Worm (Caenorhabditis elegans): Measurements from ENCODE around the gene rad-23.

The rad-23 gene

ce11 chrII:11635745-11636161, 16.8 kb downstream of the rad-23 start (continued):
- TF ChIP-seq ceh-8 (GFP tag; optimal IDR thresholded peaks at IDR 0.05) = peak; percentile 31
- TF ChIP-seq ets-5 (GFP tag; IDR thresholded peaks at IDR 0.05) = no peak
- TF ChIP-seq lin-14 (GFP tag; optimal IDR thresholded peaks at IDR 0.05) = peak; percentile 97
- peak; percentile 68 for TF ChIP-seq sup-37 (GFP tag; optimal IDR thresholded peaks at IDR 0.05)
- no peak for TF ChIP-seq C34B4.2 (tag; optimal IDR thresholded peaks at IDR 0.05)
- TF ChIP-seq ama-1 (optimal IDR thresholded peaks at IDR 0.05) = peak; percentile 89
- peak; percentile 54 for TF ChIP-seq unc-130 (tag; optimal IDR thresholded peaks at IDR 0.05)
- peak; percentile 45 for TF ChIP-seq irx-1 (tag; optimal IDR thresholded peaks at IDR 0.05)
- TF ChIP-seq grh-1 (GFP tag; IDR thresholded peaks at IDR 0.05) = peak; percentile 87
- peak; percentile 46 to 64 (median 49) for TF ChIP-seq dpl-1 (GFP tag; optimal IDR thresholded peaks at IDR 0.05)
- TF ChIP-seq lin-15B (tag; optimal IDR thresholded peaks at IDR 0.05) = no peak
- no peak for TF ChIP-seq elt-2 (tag; optimal IDR thresholded peaks at IDR 0.05)
- peak; percentile 57 for TF ChIP-seq C04F5.9 (tag; optimal IDR thresholded peaks at IDR 0.05)
- TF ChIP-seq Y116A8C.19 (tag; optimal IDR thresholded peaks at IDR 0.05; ENCODE audit: borderline replicate concordance) = no peak
- TF ChIP-seq isw-1 (GFP tag; IDR thresholded peaks at IDR 0.05) = peak; percentile 47
- no peak for TF ChIP-seq unc-98 (GFP tag; IDR thresholded peaks at IDR 0.05)
- TF ChIP-seq snpc-4 (tag; optimal IDR thresholded peaks at IDR 0.05) = no peak
- TF ChIP-seq egl-27 (tag; optimal IDR thresholded peaks at IDR 0.05) = peak; percentile 88 to 97
- TF ChIP-seq efl-1 (optimal IDR thresholded peaks at IDR 0.05) = peak; percentile 73 to 80
- TF ChIP-seq efl-1 (GFP tag; optimal IDR thresholded peaks at IDR 0.05 in 1 of 2) = peak; percentile 30 to 96
- no peak; the same call in 1 of the 2 replicates for TF ChIP-seq ceh-88 (GFP tag; IDR thresholded peaks at IDR 0.05)
- no peak for TF ChIP-seq alr-1 (tag; optimal IDR thresholded peaks at IDR 0.05; ENCODE audit: borderline replicate concordance)
- TF ChIP-seq dsc-1 (tag; optimal IDR thresholded peaks at IDR 0.05) = peak; percentile 88
- TF ChIP-seq nhr-47 (tag; optimal IDR thresholded peaks at IDR 0.05) = peak; percentile 86
- TF ChIP-seq tbx-2 (tag; optimal IDR thresholded peaks at IDR 0.05) = peak; percentile 89
- no peak for TF ChIP-seq tlp-1 (tag; optimal IDR thresholded peaks at IDR 0.05)
- TF ChIP-seq pag-3 (tag; optimal IDR thresholded peaks at IDR 0.05; ENCODE audit: borderline replicate concordance, insufficient read depth) = no peak
- TF ChIP-seq nhr-84 (tag; optimal IDR thresholded peaks at IDR 0.05) = no peak
- peak; percentile 97 for TF ChIP-seq fos-1 (tag; optimal IDR thresholded peaks at IDR 0.05)
- TF ChIP-seq rnt-1 (tag; optimal IDR thresholded peaks at IDR 0.05) = peak; percentile 90
- TF ChIP-seq efl-3 (GFP tag; optimal IDR thresholded peaks at IDR 0.05) = no peak
- TF ChIP-seq nhr-76 (tag; optimal IDR thresholded peaks at IDR 0.05) = peak; percentile 49
- no peak for TF ChIP-seq aha-1 (tag; optimal IDR thresholded peaks at IDR 0.05)
- peak; percentile 91 for TF ChIP-seq ztf-4 (tag; optimal IDR thresholded peaks at IDR 0.05)
- no peak for TF ChIP-seq mef-2 (tag; optimal IDR thresholded peaks at IDR 0.05)
- peak; percentile 66 for TF ChIP-seq ceh-63 (GFP tag; optimal IDR thresholded peaks at IDR 0.05)

DNA sequence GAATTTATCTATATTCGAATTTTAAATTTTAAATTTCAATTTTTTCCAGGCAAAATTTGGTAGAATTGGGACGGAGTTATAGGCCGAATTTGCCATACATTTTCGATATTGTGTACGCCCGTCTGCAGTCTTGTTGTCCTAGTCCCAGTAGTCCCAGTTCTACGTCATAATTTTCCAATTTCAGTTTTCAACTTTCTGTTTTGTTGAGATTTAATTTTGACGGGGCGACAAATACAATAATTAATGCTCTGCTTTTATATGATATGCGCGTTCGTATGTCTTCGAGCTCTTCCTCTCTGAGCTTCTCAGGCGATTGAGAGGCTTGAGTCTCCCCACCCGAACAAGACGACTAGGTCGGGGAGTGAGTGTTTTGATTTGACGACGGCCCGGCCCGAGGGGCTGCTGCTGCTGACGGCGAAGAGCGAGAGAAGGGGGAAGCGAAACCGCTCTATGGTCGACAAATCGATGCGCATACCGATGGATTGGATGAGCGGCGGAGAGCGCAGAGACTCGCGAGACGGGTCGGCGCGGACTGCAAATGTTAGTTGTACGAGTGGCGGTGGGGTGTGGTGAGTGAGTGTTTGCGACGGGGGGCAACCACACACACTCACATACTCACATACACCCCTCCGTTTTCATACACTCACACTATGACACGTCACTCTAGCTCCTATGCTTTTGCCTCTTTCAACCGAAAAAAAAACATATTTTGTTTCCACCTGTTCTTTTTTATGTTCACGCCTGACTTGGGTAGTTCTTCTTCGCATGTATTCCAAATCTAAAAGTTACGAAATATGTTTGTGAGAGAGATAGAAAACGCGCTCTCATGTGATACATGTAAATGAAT, 17.6 kb downstream of the rad-23 start:
- TF ChIP-seq mab-9 (GFP tag; IDR thresholded peaks at IDR 0.05) (peak; percentile 66), swsn-7 (tag; optimal IDR thresholded peaks at IDR 0.05) (peak; percentile 85), mdl-1 (tag; optimal IDR thresholded peaks at IDR 0.05) (peak in 1 of 2 experiments; percentile 88), F16B12.6 (tag; optimal IDR thresholded peaks at IDR 0.05) (peak; percentile 15), ceh-82 (tag; optimal IDR thresholded peaks at IDR 0.05) (peak; percentile 63 to 81 (median 78)), nhr-11 (tag; optimal IDR thresholded peaks at IDR 0.05) (peak; percentile 19), tbx-2 (tag; optimal IDR thresholded peaks at IDR 0.05) (peak; percentile 84), tlp-1 (tag; optimal IDR thresholded peaks at IDR 0.05) (no peak), sup-37 (GFP tag; optimal IDR thresholded peaks at IDR 0.05) (peak; percentile 49), pax-3 (tag; optimal IDR thresholded peaks at IDR 0.05) (peak; percentile 52), ceh-63 (GFP tag; optimal IDR thresholded peaks at IDR 0.05) (no peak), ceh-88 (GFP tag; IDR thresholded peaks at IDR 0.05) (peak; percentile 62; the same call in 1 of the 2 replicates), nhr-77 (tag; optimal IDR thresholded peaks at IDR 0.05) (peak; percentile 89), fos-1 (tag; optimal IDR thresholded peaks at IDR 0.05) (peak; percentile 46), lin-13 (GFP tag; optimal IDR thresholded peaks at IDR 0.05) (peak; percentile 51), ces-1 (GFP tag; optimal IDR thresholded peaks at IDR 0.05) (no peak), ets-5 (GFP tag; IDR thresholded peaks at IDR 0.05) (no peak), C04F5.9 (tag; optimal IDR thresholded peaks at IDR 0.05) (no peak), fkh-4 (tag; optimal IDR thresholded peaks at IDR 0.05; ENCODE audit: borderline replicate concordance) (no peak), ama-1 (optimal IDR thresholded peaks at IDR 0.05) (peak; percentile 54), pag-3 (tag; optimal IDR thresholded peaks at IDR 0.05; ENCODE audit: borderline replicate concordance, insufficient read depth) (no peak), elt-3 (tag; optimal IDR thresholded peaks at IDR 0.05) (peak in 2 of 6 experiments; percentile 21 to 63), lsy-2 (tag; optimal IDR thresholded peaks at IDR 0.05) (peak; percentile 63 to 74), mef-2 (tag; optimal IDR thresholded peaks at IDR 0.05) (no peak)
